Fruit fly (Drosophila melanogaster) whole organism, adult: ENCODE measurements around the gene CG7702.

Experiments
- CG11617 ChIP-seq: fragments of 200-800 bp; sonication (Bioruptor generic); optimal IDR thresholded peaks from 2 replicates; lab custom pipeline; 2017; ENCODE audit warnings: mild to moderate bottlenecking, missing biosample characterization, missing genetic modification reagents, missing genetic modification characterization
- CG12768 ChIP-seq: fragments of 200-800 bp; sonication (Bioruptor generic); optimal IDR thresholded peaks from 2 replicates; lab custom pipeline; 2017; ENCODE audit warnings: missing biosample characterization, missing genetic modification characterization, mild to moderate bottlenecking, moderate library complexity, missing genetic modification reagents
- CG14711 ChIP-seq: fragments of 200-800 bp; sonication (Bioruptor generic); optimal IDR thresholded peaks from 2 replicates; lab custom pipeline; 2018; ENCODE audit warnings: missing biosample characterization, mild to moderate bottlenecking, missing genetic modification characterization, moderate library complexity
- CG1620 ChIP-seq: fragments of 200-800 bp; sonication (Bioruptor generic); optimal IDR thresholded peaks from 2 replicates; lab custom pipeline; 2016; ENCODE audit warnings: missing biosample characterization, missing genetic modification characterization
- CG33017 ChIP-seq: fragments of 200-800 bp; sonication (Bioruptor generic); optimal IDR thresholded peaks from 2 replicates; lab custom pipeline; 2018; ENCODE audit warnings: missing biosample characterization, mild to moderate bottlenecking, missing genetic modification characterization, moderate library complexity
- CG5204 ChIP-seq: fragments of 200-800 bp; sonication (Bioruptor generic); optimal IDR thresholded peaks from 2 replicates; lab custom pipeline; 2016; ENCODE audit warnings: missing biosample characterization, missing genetic modification characterization
- CG7045 ChIP-seq: fragments of 200-800 bp; sonication (Bioruptor generic); optimal IDR thresholded peaks from 2 replicates; lab custom pipeline; 2017; ENCODE audit warnings: missing biosample characterization, mild to moderate bottlenecking, missing genetic modification characterization
- CG7101 ChIP-seq: fragments of 200-800 bp; sonication (Bioruptor generic); optimal IDR thresholded peaks from 2 replicates; lab custom pipeline; 2018; ENCODE audit warnings: missing biosample characterization, mild to moderate bottlenecking, missing genetic modification characterization, moderate library complexity
- Clk ChIP-seq: fragments of 200-800 bp; sonication (Bioruptor generic); optimal IDR thresholded peaks from 2 replicates; lab custom pipeline; 2017; ENCODE audit warnings: missing biosample characterization, missing genetic modification characterization
- Crg-1 ChIP-seq: fragments of 200-800 bp; sonication (Bioruptor generic); optimal IDR thresholded peaks from 2 replicates; lab custom pipeline; 2016; ENCODE audit warnings: missing biosample characterization, missing genetic modification characterization
- Hr96 ChIP-seq: fragments of 200-800 bp; sonication (Bioruptor generic); optimal IDR thresholded peaks from 2 replicates; lab custom pipeline; 2016; ENCODE audit warnings: missing biosample characterization, missing genetic modification characterization
- Mnt ChIP-seq: fragments of 200-800 bp; sonication (Bioruptor generic); optimal IDR thresholded peaks from 2 replicates; lab custom pipeline; 2016; ENCODE audit warnings: missing biosample characterization, mild to moderate bottlenecking, missing genetic modification characterization
- bab1 ChIP-seq: fragments of 200-800 bp; sonication (Bioruptor generic); optimal IDR thresholded peaks from 3 replicates; lab custom pipeline; 2019; ENCODE audit warnings: missing biosample characterization, mild to moderate bottlenecking, missing genetic modification characterization, moderate library complexity
- cic ChIP-seq: fragments of 200-800 bp; sonication (Bioruptor generic); optimal IDR thresholded peaks from 2 replicates; lab custom pipeline; 2017; ENCODE audit warnings: missing biosample characterization, mild to moderate bottlenecking, missing genetic modification characterization, moderate library complexity
- cnc ChIP-seq, 2 experiments: fragments of >200 bp; optimal IDR thresholded peaks; 2 replicates each; lab custom pipeline; 2017
- kay ChIP-seq: fragments of 200-800 bp; sonication (Bioruptor generic); peaks from one replicate; lab custom pipeline; 2016; ENCODE audit warnings: missing biosample characterization, missing genetic modification characterization, borderline replicate concordance
- ovo ChIP-seq: fragments of 200-800 bp; sonication (Bioruptor generic); optimal IDR thresholded peaks from 2 replicates; lab custom pipeline; 2016; ENCODE audit warnings: missing biosample characterization, missing genetic modification characterization
- pad ChIP-seq: fragments of 200-800 bp; sonication (Bioruptor generic); optimal IDR thresholded peaks from 3 replicates; lab custom pipeline; 2017; ENCODE audit warnings: missing biosample characterization, missing genetic modification characterization, mild to moderate bottlenecking, moderate library complexity, missing genetic modification reagents
- tj ChIP-seq: fragments of 200-800 bp; sonication (Bioruptor generic); optimal IDR thresholded peaks from 3 replicates; lab custom pipeline; 2017; ENCODE audit warnings: missing biosample characterization, mild to moderate bottlenecking, missing genetic modification characterization, moderate library complexity
- toe ChIP-seq: fragments of 200-800 bp; sonication (Bioruptor generic); optimal IDR thresholded peaks from 2 replicates; lab custom pipeline; 2016; ENCODE audit warnings: missing biosample characterization, missing genetic modification characterization

CG7702 gene

dm6 chr3R:18643646-18644045, 25.5 kb upstream of the CG7702 start:
- TF ChIP-seq CG7045 (no peak), CG11617 (GFP tag; lab: Kevin White, UChicago) (no peak), cnc (optimal IDR thresholded peaks at IDR 0.05; lab: Kevin White, UChicago) (no peak), CG14711 (tag; lab: Kevin White, UChicago) (no peak), kay (GFP tag; lab: Kevin White, UChicago) (no peak), tj (GFP tag; lab: Kevin White, UChicago) (no peak), Clk (GFP tag; lab: Kevin White, UChicago) (no peak), CG5204 (GFP tag; lab: Kevin White, UChicago) (no peak), Hr96 (GFP tag; lab: Kevin White, UChicago) (no peak), Crg-1 (GFP tag; lab: Kevin White, UChicago) (no peak), CG12768 (no peak), bab1 (GFP tag; lab: Kevin White, UChicago) (no peak)

dm6 chr3R:18658380-18658944, 10.7 kb upstream of the CG7702 start:
- TF ChIP-seq CG5204 (GFP tag; lab: Kevin White, UChicago) = no peak
- no peak for TF ChIP-seq Hr96 (GFP tag; lab: Kevin White, UChicago)
- no peak for TF ChIP-seq cic (GFP tag; lab: Kevin White, UChicago)

- TF ChIP-seq ovo (GFP tag; lab: Kevin White, UChicago) (peak; percentile 83), tj (GFP tag; lab: Kevin White, UChicago) (peak; percentile 62), Mnt (GFP tag; lab: Kevin White, UChicago) (peak; percentile 86), CG12768 (peak; percentile 89), cnc (optimal IDR thresholded peaks at IDR 0.05; lab: Kevin White, UChicago) (no peak), Crg-1 (GFP tag; lab: Kevin White, UChicago) (peak; percentile 93), CG14711 (tag; lab: Kevin White, UChicago) (peak; percentile 79), cic (GFP tag; lab: Kevin White, UChicago) (peak; percentile 58), bab1 (GFP tag; lab: Kevin White, UChicago) (peak; percentile 82), toe (GFP tag; lab: Kevin White, UChicago) (peak; percentile 94), Hr96 (GFP tag; lab: Kevin White, UChicago) (peak; percentile 91), pad (peak; percentile 84), CG1620 (GFP tag; lab: Kevin White, UChicago) (peak; percentile 94), CG7101 (tag; lab: Kevin White, UChicago) (peak; percentile 85), Clk (GFP tag; lab: Kevin White, UChicago) (peak; percentile 84), CG7045 (peak; percentile 79), kay (GFP tag; lab: Kevin White, UChicago) (no peak), CG11617 (GFP tag; lab: Kevin White, UChicago) (peak; percentile 82), CG5204 (GFP tag; lab: Kevin White, UChicago) (peak; percentile 93), CG33017 (tag; lab: Kevin White, UChicago) (peak; percentile 67)
Measured at dm6 chr3R:18658945-18659642, 10.1 kb upstream of the CG7702 start, which contains the start of the genes CG31224 and CstF64. Gene CG31224, minus strand, starts transcription at chr3R:18659309. Gene CstF64, plus strand, starts transcription at chr3R:18659618.

- TF ChIP-seq kay (GFP tag; lab: Kevin White, UChicago) = no peak
- no peak for TF ChIP-seq ovo (GFP tag; lab: Kevin White, UChicago)
- TF ChIP-seq CG5204 (GFP tag; lab: Kevin White, UChicago) = no peak
- TF ChIP-seq Mnt (GFP tag; lab: Kevin White, UChicago) = peak; percentile 5
- TF ChIP-seq CG7101 (tag; lab: Kevin White, UChicago) = peak; percentile 37
- no peak for TF ChIP-seq toe (GFP tag; lab: Kevin White, UChicago)
- TF ChIP-seq Hr96 (GFP tag; lab: Kevin White, UChicago) = no peak
- no peak for TF ChIP-seq CG7045
- no peak for TF ChIP-seq pad
- peak; percentile 26 for TF ChIP-seq bab1 (GFP tag; lab: Kevin White, UChicago)
- TF ChIP-seq Clk (GFP tag; lab: Kevin White, UChicago) = no peak
- no peak for TF ChIP-seq CG33017 (tag; lab: Kevin White, UChicago)
- peak; percentile 41 for TF ChIP-seq Crg-1 (GFP tag; lab: Kevin White, UChicago)
- no peak for TF ChIP-seq tj (GFP tag; lab: Kevin White, UChicago)
- peak; percentile 37 for TF ChIP-seq CG14711 (tag; lab: Kevin White, UChicago)
- peak; percentile 24 for TF ChIP-seq CG11617 (GFP tag; lab: Kevin White, UChicago)
- no peak for TF ChIP-seq cnc (optimal IDR thresholded peaks at IDR 0.05; lab: Kevin White, UChicago)
- TF ChIP-seq cic (GFP tag; lab: Kevin White, UChicago) = no peak
- TF ChIP-seq CG1620 (GFP tag; lab: Kevin White, UChicago) = no peak
- no peak for TF ChIP-seq CG12768
Measured at dm6 chr3R:18663525-18663924, 5.7 kb upstream of the CG7702 start, which contains the start of the genes Cpsf73 and Gos28. Gene Cpsf73, minus strand, starts transcription at chr3R:18663552. Gene Gos28, plus strand, starts transcription at chr3R:18663738.

dm6 chr3R:18665061-18665460, 4.1 kb upstream of the CG7702 start, which contains the start of gene CG31231:
Gene CG31231, plus strand, starts transcription at chr3R:18665361.
- no peak for TF ChIP-seq CG11617 (GFP tag; lab: Kevin White, UChicago)
- no peak for TF ChIP-seq CG33017 (tag; lab: Kevin White, UChicago)
- TF ChIP-seq Mnt (GFP tag; lab: Kevin White, UChicago) = no peak
- TF ChIP-seq tj (GFP tag; lab: Kevin White, UChicago) = no peak
- no peak for TF ChIP-seq CG12768
- TF ChIP-seq cnc (optimal IDR thresholded peaks at IDR 0.05; lab: Kevin White, UChicago) = no peak
- TF ChIP-seq Clk (GFP tag; lab: Kevin White, UChicago) = no peak
- TF ChIP-seq Hr96 (GFP tag; lab: Kevin White, UChicago) = no peak
- no peak for TF ChIP-seq cic (GFP tag; lab: Kevin White, UChicago)
- TF ChIP-seq bab1 (GFP tag; lab: Kevin White, UChicago) = no peak
- TF ChIP-seq Crg-1 (GFP tag; lab: Kevin White, UChicago) = no peak
- TF ChIP-seq CG5204 (GFP tag; lab: Kevin White, UChicago) = no peak
- no peak for TF ChIP-seq CG7101 (tag; lab: Kevin White, UChicago)
- TF ChIP-seq CG1620 (GFP tag; lab: Kevin White, UChicago) = no peak
- TF ChIP-seq CG14711 (tag; lab: Kevin White, UChicago) = no peak
- no peak for TF ChIP-seq ovo (GFP tag; lab: Kevin White, UChicago)
